Fruit fly (Drosophila melanogaster): Measurements from ENCODE around the gene CG15546.

DNA sequence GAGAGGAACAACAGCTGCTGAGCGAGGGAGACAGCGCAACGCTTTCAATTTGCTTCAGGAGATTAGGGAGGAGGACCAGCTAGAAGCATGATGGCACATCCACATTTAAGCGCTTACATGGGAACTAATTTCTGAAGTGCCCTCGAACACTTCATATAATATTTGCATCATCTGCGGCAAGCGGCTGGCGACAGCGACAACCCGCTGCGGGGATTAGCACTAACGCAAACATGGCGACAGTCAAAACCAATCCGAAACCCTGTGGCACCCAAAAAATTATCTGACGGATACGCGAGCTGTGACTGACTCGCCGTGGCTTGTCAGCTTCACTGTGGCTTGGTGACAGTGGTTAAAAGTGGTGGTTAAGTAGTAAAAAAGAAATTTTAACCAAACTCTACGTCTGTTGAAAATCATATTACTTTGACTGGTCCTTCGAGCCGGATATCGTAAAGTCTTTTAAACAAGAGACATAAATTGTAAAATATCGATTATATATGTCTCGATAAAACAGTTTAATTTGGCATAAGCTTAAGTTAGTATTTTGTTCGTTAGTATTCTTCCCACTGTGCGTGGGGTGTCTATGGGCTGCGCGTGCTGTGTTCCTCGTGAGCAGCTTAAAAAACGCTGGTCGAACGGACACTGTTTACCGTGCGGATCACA lies 16.0 kb downstream of the CG15546 start:
- TF ChIP-seq Clk (GFP tag; optimal IDR thresholded peaks at IDR 0.05) (no peak), bab1 (GFP tag; optimal IDR thresholded peaks at IDR 0.05) (no peak), toe (GFP tag; optimal IDR thresholded peaks at IDR 0.05) (no peak), CG12768 (GFP tag; optimal IDR thresholded peaks at IDR 0.05) (no peak), pad (GFP tag; optimal IDR thresholded peaks at IDR 0.05) (no peak), Mnt (GFP tag; optimal IDR thresholded peaks at IDR 0.05) (no peak), CG33017 (tag; optimal IDR thresholded peaks at IDR 0.05) (no peak), ovo (GFP tag; optimal IDR thresholded peaks at IDR 0.05) (no peak), CG11617 (GFP tag; optimal IDR thresholded peaks at IDR 0.05) (no peak)

All from whole organism, adult.